Worm (Caenorhabditis elegans) whole organism, L4 larva: ENCODE data around the gene T05A8.7.

Experiments used
- fos-1 ChIP-seq: fragments of 150-350 bp; optimal IDR thresholded peaks from 2 replicates; lab custom pipeline; 2014; ENCODE audit warnings: missing biosample characterization, missing genetic modification characterization
- lin-13 ChIP-seq: fragments of 150-350 bp; optimal IDR thresholded peaks from 2 replicates; lab custom pipeline; 2014; ENCODE audit warnings: missing biosample characterization, missing genetic modification reagents, missing genetic modification characterization
- nhr-10 ChIP-seq: fragments of 150-350 bp; optimal IDR thresholded peaks from 2 replicates; lab custom pipeline; 2014; ENCODE audit warnings: missing biosample characterization, missing genetic modification characterization
- nhr-76 ChIP-seq: fragments of 150-350 bp; optimal IDR thresholded peaks from 2 replicates; lab custom pipeline; 2014; ENCODE audit warnings: missing biosample characterization, missing genetic modification characterization
- skn-1 ChIP-seq: fragments of 150-350 bp; optimal IDR thresholded peaks from 2 replicates; lab custom pipeline; 2014; ENCODE audit warnings: missing biosample characterization, missing genetic modification characterization
- snpc-4 ChIP-seq: fragments of 150-350 bp; optimal IDR thresholded peaks from 2 replicates; lab custom pipeline; 2014; ENCODE audit warnings: missing biosample characterization, missing genetic modification characterization

DNA sequence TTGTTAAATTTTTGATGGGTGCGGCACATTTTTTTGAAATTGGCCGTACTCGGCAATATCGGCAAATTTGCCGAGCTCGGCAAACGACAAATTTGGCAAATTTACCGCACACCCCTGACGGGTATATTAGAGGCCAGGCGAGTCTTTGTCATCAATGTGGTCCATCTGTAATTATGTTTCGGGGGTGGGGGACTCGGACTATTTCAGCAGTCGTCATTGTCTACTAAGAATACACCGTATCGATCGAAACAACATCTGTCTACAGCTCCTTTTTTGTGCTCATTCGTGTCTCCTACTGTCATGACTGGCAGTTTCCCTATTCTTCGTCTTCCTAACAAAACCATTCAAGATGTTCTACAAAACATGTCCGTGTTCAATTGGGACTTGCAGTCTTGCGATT lies 24.2 kb upstream of the T05A8.7 start, which contains the start of gene F08D12.15:
- TF ChIP-seq nhr-10 (tag; lab: Kevin White, UChicago) (no peak), nhr-76 (no peak), lin-13 (GFP tag; lab: Kevin White, UChicago) (no peak), skn-1 (tag; lab: Kevin White, UChicago) (no peak), snpc-4 (tag; lab: Kevin White, UChicago) (no peak), fos-1 (no peak)
